Fruit fly (Drosophila melanogaster) S2 (cell line): Measurements from ENCODE around the gene Dok.

ENCODE experiments used
- CG8478 ChIP-seq: fragments of >200 bp; optimal IDR thresholded peaks from 2 replicates; lab custom pipeline; 2018
- CTCF ChIP-seq, 2 experiments: fragments of >200 bp; optimal IDR thresholded peaks; 2 replicates each; lab custom pipeline; 2018

The Dok gene

DNA sequence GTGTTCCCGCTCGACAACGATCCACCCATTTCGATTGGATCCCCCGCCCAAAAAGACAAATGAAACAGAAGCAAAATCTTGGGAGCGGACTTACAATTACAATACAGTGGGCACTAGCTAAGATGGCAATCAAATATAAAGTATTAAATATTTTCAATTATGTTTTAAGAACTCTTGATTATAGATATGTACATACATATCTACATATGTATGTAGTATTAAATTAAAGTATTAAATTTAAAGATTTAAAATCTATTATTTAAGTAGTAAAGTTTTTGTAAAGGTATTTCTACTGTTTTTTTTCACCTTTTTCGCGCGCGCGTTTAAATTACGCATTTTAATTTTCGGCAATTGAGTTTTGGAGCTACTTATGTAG lies 10.8 kb downstream of the Dok start:
- no peak for TF ChIP-seq CTCF (optimal IDR thresholded peaks at IDR 0.05; lab: Kevin White, UChicago)
- TF ChIP-seq CG8478 (lab: Kevin White, UChicago), result no peak

DNA sequence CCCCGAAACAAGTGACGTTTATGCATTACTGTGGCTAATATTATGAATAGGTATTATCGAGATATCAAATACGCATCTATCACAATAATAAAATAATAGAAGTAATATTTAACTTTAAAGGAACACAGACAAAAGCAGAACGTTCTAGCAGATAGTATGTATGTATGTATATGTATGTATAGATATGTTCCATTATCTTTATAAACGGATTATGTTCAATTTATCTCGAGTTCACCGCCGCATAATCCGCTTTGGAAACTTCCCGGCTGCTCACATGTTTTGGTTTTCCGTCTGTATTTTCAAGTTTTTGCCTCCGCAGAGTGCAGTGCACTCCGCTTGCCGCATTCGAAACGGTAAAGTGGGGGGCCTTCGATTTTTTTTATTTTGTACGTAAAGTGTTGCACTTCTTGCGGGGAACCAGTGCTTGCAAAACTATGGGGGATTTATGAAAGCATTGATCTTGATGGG lies 11.5 kb downstream of the Dok start:
- TF ChIP-seq CTCF (optimal IDR thresholded peaks at IDR 0.05; lab: Kevin White, UChicago) (no peak), CG8478 (lab: Kevin White, UChicago) (no peak)

DNA sequence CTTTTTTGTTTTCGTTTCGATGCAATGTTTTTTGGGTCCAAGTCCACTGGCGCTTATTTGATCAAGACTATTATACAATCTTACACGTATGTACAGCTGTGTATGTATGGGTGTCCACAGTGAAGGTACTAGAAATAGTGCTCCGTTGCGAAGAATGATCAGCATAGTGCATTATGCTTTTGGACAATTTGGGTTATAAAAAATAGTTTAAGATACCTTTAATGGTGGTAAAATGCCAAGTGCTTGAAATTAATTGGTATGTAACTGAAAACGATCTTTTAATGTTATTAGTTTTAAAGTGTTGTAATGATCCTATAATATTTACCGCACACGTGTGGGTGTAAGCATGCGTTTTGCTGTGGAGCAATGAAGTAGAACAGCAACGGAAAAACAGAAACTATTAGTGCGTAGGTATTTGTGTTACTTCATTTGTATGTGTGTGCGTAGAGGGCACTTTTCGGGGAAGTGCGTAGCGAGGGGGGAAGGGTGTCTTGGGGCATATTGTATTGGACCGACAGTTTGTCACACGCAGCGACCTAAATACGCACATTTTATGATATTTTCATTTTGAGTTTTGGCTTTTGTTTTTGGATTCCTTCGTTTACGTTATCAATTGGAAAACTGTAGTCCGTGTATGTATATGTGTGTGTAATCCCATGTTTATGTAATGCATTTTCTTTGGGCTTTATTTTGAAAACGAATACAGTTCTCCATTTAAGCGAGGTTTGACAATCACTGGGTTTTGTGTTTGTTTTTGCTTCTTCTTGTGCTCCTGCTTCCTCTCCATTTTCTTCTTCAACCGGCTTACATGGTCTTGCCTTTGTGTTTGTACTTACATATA lies 12.3 kb downstream of the Dok start:
- TF ChIP-seq CG8478 (lab: Kevin White, UChicago), result no peak
- no peak for TF ChIP-seq CTCF (optimal IDR thresholded peaks at IDR 0.05; lab: Kevin White, UChicago)

dm6 chrX:7336962-7337844 lies 13.2 kb downstream of the Dok start, which contains the start of gene CBP:
TSS of gene CBP (plus strand) at chrX:7337352.
- TF ChIP-seq CG8478 (lab: Kevin White, UChicago) (no peak), CTCF (optimal IDR thresholded peaks at IDR 0.05; lab: Kevin White, UChicago) (no peak)

dm6 chrX:7337975-7338374 lies 14.0 kb downstream of the Dok start:
- TF ChIP-seq CTCF (optimal IDR thresholded peaks at IDR 0.05; lab: Kevin White, UChicago), result no peak
- no peak for TF ChIP-seq CG8478 (lab: Kevin White, UChicago)

DNA sequence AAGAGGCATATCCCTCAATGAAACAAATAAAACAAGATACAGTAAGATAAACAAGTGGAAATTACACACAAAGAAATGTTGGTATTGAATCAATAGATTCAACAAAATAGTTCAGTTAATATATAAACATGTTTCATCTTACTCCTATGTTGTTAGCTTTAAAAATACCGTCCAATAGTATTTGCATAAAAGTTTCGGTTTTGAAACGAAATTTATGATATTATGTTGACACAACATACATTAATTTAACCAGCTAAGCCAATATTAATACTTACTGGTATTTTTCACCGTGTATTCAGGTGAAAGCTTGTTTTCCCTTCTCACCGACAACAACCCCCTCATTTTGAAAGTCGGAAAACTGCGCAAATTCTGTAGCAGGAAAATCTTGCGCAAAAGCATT lies 14.5 kb downstream of the Dok start:
- TF ChIP-seq CTCF (optimal IDR thresholded peaks at IDR 0.05; lab: Kevin White, UChicago), result no peak
- no peak for TF ChIP-seq CG8478 (lab: Kevin White, UChicago)

dm6 chrX:7339610-7340326 lies 15.8 kb downstream of the Dok start:
- no peak for TF ChIP-seq CTCF (optimal IDR thresholded peaks at IDR 0.05; lab: Kevin White, UChicago)
- no peak for TF ChIP-seq CG8478 (lab: Kevin White, UChicago)

dm6 chrX:7340667-7341066 lies 16.7 kb downstream of the Dok start:
- no peak for TF ChIP-seq CTCF (optimal IDR thresholded peaks at IDR 0.05; lab: Kevin White, UChicago)
- no peak for TF ChIP-seq CG8478 (lab: Kevin White, UChicago)

DNA sequence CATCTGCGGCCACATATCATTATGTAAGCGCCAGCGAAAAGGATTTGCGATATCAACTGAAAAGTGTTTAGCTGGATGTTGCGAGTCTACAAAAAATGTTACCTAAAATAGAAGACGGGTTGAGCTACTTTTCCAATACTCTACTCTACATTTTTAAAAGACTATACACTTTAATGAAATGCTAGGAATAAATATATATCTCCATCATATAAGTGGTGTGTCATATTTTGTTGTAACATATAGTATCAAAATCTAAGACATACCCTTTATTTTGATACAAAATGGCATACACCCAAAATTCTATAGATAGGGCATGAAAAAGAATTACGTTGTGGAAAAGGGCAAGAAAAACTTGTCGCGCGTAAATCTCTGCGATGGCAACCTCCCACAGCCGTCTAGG lies 19.0 kb downstream of the Dok start:
- no peak for TF ChIP-seq CG8478 (lab: Kevin White, UChicago)
- no peak for TF ChIP-seq CTCF (optimal IDR thresholded peaks at IDR 0.05; lab: Kevin White, UChicago)

dm6 chrX:7347406-7347805 lies 23.4 kb downstream of the Dok start, which contains the start of gene CG15034:
TSS of gene CG15034 (minus strand) at chrX:7347506.
- TF ChIP-seq CTCF (optimal IDR thresholded peaks at IDR 0.05; lab: Kevin White, UChicago) (no peak), CG8478 (lab: Kevin White, UChicago) (no peak)

DNA sequence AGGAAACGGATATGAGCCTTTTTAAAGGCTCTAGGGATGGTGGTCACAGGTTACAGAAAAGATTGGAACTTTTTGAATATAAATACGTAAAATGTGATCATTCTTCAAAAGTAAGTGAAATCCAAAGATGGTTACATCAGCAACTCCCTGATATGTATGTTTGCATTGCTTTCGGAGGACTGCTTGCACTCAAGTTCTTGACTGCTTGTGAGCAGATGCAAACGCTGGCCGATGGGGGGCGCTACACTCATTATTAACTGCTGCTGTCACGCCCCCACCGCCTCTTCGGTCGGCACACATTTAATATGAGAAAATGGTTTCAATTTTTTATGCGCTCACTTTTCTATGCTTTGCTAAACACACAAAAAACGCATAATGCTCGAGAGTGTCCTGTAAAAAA lies 25.9 kb downstream of the Dok start:
- peak; percentile 83 to 86 for TF ChIP-seq CTCF (optimal IDR thresholded peaks at IDR 0.05; lab: Kevin White, UChicago)
- TF ChIP-seq CG8478 (lab: Kevin White, UChicago), result no peak

DNA sequence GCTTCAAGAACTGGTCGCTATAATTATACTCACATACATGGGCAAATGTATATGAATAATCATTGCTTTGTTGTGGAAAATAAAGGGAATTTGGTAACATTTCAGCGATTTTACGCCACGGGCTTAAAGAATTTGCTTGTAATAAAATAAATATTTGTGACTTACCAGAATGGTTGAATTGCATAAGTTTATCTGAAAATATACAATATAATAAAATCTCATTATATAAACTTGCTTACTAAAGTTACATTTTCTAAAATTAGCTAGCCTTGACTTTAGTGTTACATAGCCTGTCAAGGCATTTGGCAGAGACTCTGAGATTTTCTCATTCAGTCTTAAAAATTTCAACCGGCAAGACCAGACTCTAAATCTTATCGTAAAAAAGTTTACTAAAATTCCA lies 34.5 kb downstream of the Dok start, which contains the start of gene CG1999:
CG1999 (plus strand) TSS at position 301 of the 400 bp plus-strand sequence.
- no peak for TF ChIP-seq CG8478 (lab: Kevin White, UChicago)
- TF ChIP-seq CTCF (optimal IDR thresholded peaks at IDR 0.05; lab: Kevin White, UChicago), result no peak

DNA sequence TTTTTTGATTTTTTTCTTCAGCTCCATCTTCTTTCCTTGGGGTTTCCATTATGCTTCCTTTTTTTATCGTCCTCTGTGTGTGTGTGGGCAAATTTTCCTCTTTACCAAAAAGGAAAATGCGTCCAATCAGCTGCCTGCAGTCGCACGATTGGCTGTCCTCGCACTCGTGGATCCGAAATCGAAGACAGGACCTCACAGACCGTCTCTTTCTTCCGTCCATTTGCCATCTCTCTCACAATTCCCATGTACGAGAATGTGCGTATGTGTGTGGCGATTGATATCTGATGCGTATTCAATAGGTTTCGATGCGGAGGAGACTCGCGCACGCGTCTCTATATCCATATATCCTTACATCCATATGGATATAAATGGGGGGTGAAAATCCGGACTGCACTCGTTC lies 44.3 kb downstream of the Dok start:
- TF ChIP-seq CTCF (optimal IDR thresholded peaks at IDR 0.05; lab: Kevin White, UChicago) (no peak), CG8478 (lab: Kevin White, UChicago) (no peak)

dm6 chrX:7372475-7372874 lies 48.5 kb downstream of the Dok start:
- no peak for TF ChIP-seq CTCF (optimal IDR thresholded peaks at IDR 0.05; lab: Kevin White, UChicago)
- TF ChIP-seq CG8478 (lab: Kevin White, UChicago), result no peak
